Fruit fly (Drosophila melanogaster) S2 (cell line): ENCODE results near the gene CG3581.

Experiments used
- CG8478 ChIP-seq: fragments of >200 bp; optimal IDR thresholded peaks from 2 replicates; lab custom pipeline; 2018
- CTCF ChIP-seq, 2 experiments: fragments of >200 bp; optimal IDR thresholded peaks; 2 replicates each; lab custom pipeline; 2018

DNA sequence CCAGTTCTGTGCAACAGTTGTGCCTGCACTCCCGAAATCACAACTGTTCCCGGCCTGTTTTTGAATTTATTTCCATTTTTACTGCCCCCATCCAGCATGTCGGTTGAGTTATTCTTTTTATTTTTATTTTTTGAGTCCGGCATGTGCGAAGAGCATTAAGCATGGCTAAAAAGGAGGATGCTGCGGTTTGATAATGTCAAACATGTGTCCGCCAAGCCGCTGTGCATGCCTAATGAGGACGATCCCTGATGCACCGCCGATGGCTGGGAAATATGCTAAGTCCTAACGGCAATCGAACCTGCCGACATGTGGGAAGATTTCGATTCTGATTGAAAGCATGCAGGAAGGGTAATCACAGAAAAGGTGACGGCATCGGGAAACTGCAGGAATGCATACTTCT, 28.1 kb downstream of the CG3581 start:
- TF ChIP-seq CTCF (optimal IDR thresholded peaks at IDR 0.05; lab: Kevin White, UChicago) (no peak), CG8478 (lab: Kevin White, UChicago) (no peak)
